Worm (Caenorhabditis elegans) whole organism, L2 larva: Measurements from ENCODE around the gene cdc-50.B.

ENCODE experiments used
- aly-2 ChIP-seq: fragments of 150-350 bp; optimal IDR thresholded peaks from 2 replicates; lab custom pipeline; 2014; ENCODE audit warnings: missing biosample characterization, missing genetic modification characterization
- lin-39 ChIP-seq: fragments of 150-350 bp; optimal IDR thresholded peaks from 2 replicates; lab custom pipeline; 2014; ENCODE audit warnings: missing biosample characterization, missing genetic modification reagents, missing genetic modification characterization
- snpc-4 ChIP-seq: fragments of 150-350 bp; optimal IDR thresholded peaks from 2 replicates; lab custom pipeline; 2014; ENCODE audit warnings: missing biosample characterization, missing genetic modification characterization

DNA sequence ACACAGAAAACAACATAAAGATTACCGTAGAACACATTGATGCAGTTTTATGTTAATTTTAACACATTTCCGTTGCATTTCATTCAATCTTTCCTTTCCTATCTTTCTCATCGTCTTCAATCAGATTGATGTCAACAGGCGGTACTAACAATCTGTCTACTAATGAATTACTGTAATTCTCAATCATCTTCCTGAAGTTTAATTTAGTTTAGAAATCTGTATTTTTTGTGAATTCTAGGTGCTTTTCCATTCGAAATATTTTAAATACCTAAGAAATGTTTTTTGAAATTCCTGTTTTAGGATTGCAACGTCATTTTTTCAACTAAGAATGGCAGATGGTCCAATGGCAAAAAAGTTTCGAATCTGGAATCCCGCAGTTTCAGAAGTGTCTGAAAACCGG is 40.9 kb upstream of the cdc-50.B start, which contains the start of gene F21D5.9:
- TF ChIP-seq lin-39 (tag; lab: Kevin White, UChicago) (no peak), aly-2 (tag; lab: Kevin White, UChicago) (no peak), snpc-4 (tag; lab: Kevin White, UChicago) (no peak)
